ENCODE assay signal across 3 worm cellular contexts in genomic region chrII:6419163-6419562, ce11.
TF ChIP-seq lines count a peak whose summit lies in the region.

No protein-coding gene starts in this region.

TF ChIP-seq in whole organism, L2 larva, 48 proteins besides CTCF, POLR2A, EP300 and RAD21:
- TF ChIP-seq lin-11 (tag; optimal IDR thresholded peaks at IDR 0.05; lab: Kevin White, UChicago) (no peak), nhr-6 (tag; optimal IDR thresholded peaks at IDR 0.05; lab: Kevin White, UChicago) (no peak), unc-62 (GFP tag; optimal IDR thresholded peaks at IDR 0.05; lab: Kevin White, UChicago) (no peak), nhr-129 (tag; optimal IDR thresholded peaks at IDR 0.05; lab: Kevin White, UChicago) (no peak), mdl-1 (tag; optimal IDR thresholded peaks at IDR 0.05; lab: Kevin White, UChicago) (no peak), nhr-25 (tag; optimal IDR thresholded peaks at IDR 0.05; lab: Kevin White, UChicago) (peak; percentile 33), ztf-1 (GFP tag; conservative IDR thresholded peaks at IDR 0.05; lab: Robert Waterston, UW) (no peak), blmp-1 (tag; optimal IDR thresholded peaks at IDR 0.05; lab: Kevin White, UChicago; ENCODE audit: insufficient read depth) (peak; percentile 1), lsy-2 (tag; optimal IDR thresholded peaks at IDR 0.05; lab: Kevin White, UChicago) (no peak), ama-1 (optimal IDR thresholded peaks at IDR 0.05; lab: Kevin White, UChicago) (no peak), ceh-16 (tag; optimal IDR thresholded peaks at IDR 0.05; lab: Kevin White, UChicago) (peak; percentile 80), peb-1 (tag; optimal IDR thresholded peaks at IDR 0.05; lab: Kevin White, UChicago) (no peak), ztf-11 (tag; optimal IDR thresholded peaks at IDR 0.05; lab: Kevin White, UChicago) (no peak), nhr-237 (tag; optimal IDR thresholded peaks at IDR 0.05; lab: Kevin White, UChicago) (no peak)

TF ChIP-seq in whole organism, L3 larva, 47 proteins besides CTCF, POLR2A, EP300 and RAD21:
- TF ChIP-seq nhr-25 (tag; optimal IDR thresholded peaks at IDR 0.05; lab: Kevin White, UChicago) (peak; percentile 76), pqm-1 (tag; optimal IDR thresholded peaks at IDR 0.05; lab: Kevin White, UChicago) (no peak), elt-1 (tag; optimal IDR thresholded peaks at IDR 0.05; lab: Kevin White, UChicago) (peak; percentile 66), elt-2 (tag; optimal IDR thresholded peaks at IDR 0.05; lab: Kevin White, UChicago) (no peak)

TF ChIP-seq in whole organism, L4 larva, 104 proteins besides CTCF, POLR2A, EP300 and RAD21:
- peak; percentile 69 for TF ChIP-seq aha-1 (tag; lab: Kevin White, UChicago)
- TF ChIP-seq arid-1 (GFP tag; conservative IDR thresholded peaks at IDR 0.05; lab: Robert Waterston, UW) = no peak

Comparison
In these comparisons a context has a peak if more than half of its experiments do, and no peak if none do; other contexts are left out.
1. Of the 23 proteins assayed by ChIP-seq in both whole organism, L4 larva and whole organism, L2 larva: peak only in whole organism, L4 larva: none; only in whole organism, L2 larva: nhr-25; in both: none; in neither: 22.